Worm (Caenorhabditis elegans) whole organism, L1 larva: ENCODE data around the gene R05G9.5.

Experiments used
- C04F5.9 ChIP-seq: sonication (generic microtip); optimal IDR thresholded peaks from 2 replicates; lab custom pipeline; 2016; ENCODE audit warnings: missing genetic modification characterization, missing compliant biosample characterization
- C34B4.2 ChIP-seq: sonication (generic microtip); optimal IDR thresholded peaks from 2 replicates; lab custom pipeline; 2017; ENCODE audit warnings: mild to moderate bottlenecking, missing genetic modification characterization, missing compliant biosample characterization
- F16B12.6 ChIP-seq: fragments of 150-350 bp; optimal IDR thresholded peaks from 2 replicates; lab custom pipeline; 2014; ENCODE audit warnings: missing biosample characterization, missing genetic modification characterization
- Y116A8C.19 ChIP-seq: sonication (generic microtip); optimal IDR thresholded peaks from 2 replicates; lab custom pipeline; 2016; ENCODE audit warnings: missing compliant biosample characterization, missing genetic modification characterization, borderline replicate concordance
- ama-1 ChIP-seq: fragments of 150-350 bp; optimal IDR thresholded peaks from 2 replicates; lab custom pipeline; 2014
- ceh-63 ChIP-seq: fragments of 200-800 bp; sonication (Bioruptor generic); optimal IDR thresholded peaks from 2 replicates; lab custom pipeline; 2018; ENCODE audit warnings: mild to moderate bottlenecking, missing genetic modification characterization, missing compliant biosample characterization
- ceh-8 ChIP-seq: fragments of 200-800 bp; sonication (Bioruptor generic); optimal IDR thresholded peaks from 2 replicates; lab custom pipeline; 2018; ENCODE audit warnings: mild to moderate bottlenecking, missing genetic modification characterization, moderate library complexity, missing compliant biosample characterization
- ceh-90 ChIP-seq: sonication (generic microtip); optimal IDR thresholded peaks from 2 replicates; lab custom pipeline; 2016; ENCODE audit warnings: missing genetic modification characterization, missing compliant biosample characterization
- dsc-1 ChIP-seq: sonication (generic microtip); optimal IDR thresholded peaks from 2 replicates; lab custom pipeline; 2016; ENCODE audit warnings: mild to moderate bottlenecking, missing genetic modification characterization, missing compliant biosample characterization
- efl-1 ChIP-seq, 4 experiments: fragments of 150-350 bp; optimal IDR thresholded peaks in 3 of 4; peaks in 1 of 4; 1 replicate in 1 of 4; 2 replicates in 3 of 4; lab custom pipeline; 2014; ENCODE audit warnings: missing biosample characterization in 2 of 4, missing genetic modification characterization in 2 of 4, missing genetic modification reagents in 2 of 4
- efl-3 ChIP-seq: fragments of 200-800 bp; sonication (Bioruptor generic); optimal IDR thresholded peaks from 2 replicates; lab custom pipeline; 2018; ENCODE audit warnings: mild to moderate bottlenecking, missing genetic modification characterization, missing compliant biosample characterization
- egl-13 ChIP-seq: sonication (generic microtip); optimal IDR thresholded peaks from 2 replicates; lab custom pipeline; 2016; ENCODE audit warnings: missing genotype, missing genetic modification reagents, missing genetic modification characterization, missing compliant biosample characterization
- egl-27 ChIP-seq, 2 experiments: fragments of 150-350 bp in 1 of 2; sonication (generic microtip); optimal IDR thresholded peaks; 3 replicates each; lab custom pipeline; 2017 to 2018; ENCODE audit warnings: missing biosample characterization in 2 of 2, missing genetic modification characterization in 2 of 2, missing genetic modification reagents in 2 of 2
- elt-2 ChIP-seq: sonication (generic microtip); optimal IDR thresholded peaks from 2 replicates; lab custom pipeline; 2016; ENCODE audit warnings: missing genetic modification characterization, mild to moderate bottlenecking, inconsistent platforms, missing compliant biosample characterization, missing genetic modification reagents
- ets-5 ChIP-seq: fragments of 200-800 bp; sonication (Bioruptor generic); IDR thresholded peaks from 2 replicates; pipeline ENCODE4 v1.3.6; 2022; ENCODE audit warnings: missing genetic modification characterization, missing compliant biosample characterization
- fkh-4 ChIP-seq: sonication (generic microtip); optimal IDR thresholded peaks from 2 replicates; lab custom pipeline; 2016; ENCODE audit warnings: missing compliant biosample characterization, missing genetic modification characterization, borderline replicate concordance
- hlh-4 ChIP-seq: sonication (generic microtip); optimal IDR thresholded peaks from 2 replicates; lab custom pipeline; 2016; ENCODE audit warnings: mild to moderate bottlenecking, missing genetic modification characterization, missing compliant biosample characterization
- hpl-2 ChIP-seq: fragments of 150-350 bp; optimal IDR thresholded peaks from 2 replicates; lab custom pipeline; 2014; ENCODE audit warnings: missing biosample characterization, missing genetic modification reagents, missing genetic modification characterization
- isw-1 ChIP-seq: fragments of 200-800 bp; sonication (Bioruptor generic); IDR thresholded peaks from 2 replicates; pipeline ENCODE4 v1.3.6; 2022; ENCODE audit warnings: missing genetic modification characterization, missing compliant biosample characterization
- jun-1 ChIP-seq: fragments of 150-350 bp; optimal IDR thresholded peaks from 2 replicates; lab custom pipeline; 2014; ENCODE audit warnings: missing biosample characterization, missing genetic modification reagents, missing genetic modification characterization
- lin-15B ChIP-seq: fragments of 150-350 bp; sonication (generic microtip); optimal IDR thresholded peaks from 3 replicates; lab custom pipeline; 2014; ENCODE audit warnings: missing biosample characterization, missing genetic modification characterization
- lin-35 ChIP-seq, 2 experiments: fragments of 150-350 bp; optimal IDR thresholded peaks; 2 replicates each; lab custom pipeline; 2014; ENCODE audit warnings: missing biosample characterization in 2 of 2, missing genetic modification characterization in 2 of 2, missing genetic modification reagents in 2 of 2
- lin-39 ChIP-seq: fragments of 150-350 bp; optimal IDR thresholded peaks from 2 replicates; lab custom pipeline; 2014; ENCODE audit warnings: missing biosample characterization, missing genetic modification reagents, missing genetic modification characterization
- mdl-1 ChIP-seq, 2 experiments: fragments of 150-350 bp; optimal IDR thresholded peaks; 2 replicates each; lab custom pipeline; 2014 to 2017; ENCODE audit warnings: missing biosample characterization in 2 of 2, missing genetic modification characterization in 2 of 2, inconsistent platforms in 1 of 2
- mef-2 ChIP-seq: fragments of 150-350 bp; optimal IDR thresholded peaks from 2 replicates; lab custom pipeline; 2014; ENCODE audit warnings: missing biosample characterization, missing genetic modification characterization
- mep-1 ChIP-seq: fragments of 150-350 bp; optimal IDR thresholded peaks from 2 replicates; lab custom pipeline; 2014; ENCODE audit warnings: missing biosample characterization, missing genetic modification characterization
- nhr-12 ChIP-seq: sonication (generic microtip); optimal IDR thresholded peaks from 2 replicates; lab custom pipeline; 2017; ENCODE audit warnings: missing biosample characterization, missing genetic modification characterization
- nhr-20 ChIP-seq: sonication (generic microtip); optimal IDR thresholded peaks from 2 replicates; lab custom pipeline; 2016; ENCODE audit warnings: mild to moderate bottlenecking, missing genetic modification characterization, missing compliant biosample characterization
- nhr-237 ChIP-seq: fragments of 150-350 bp; optimal IDR thresholded peaks from 2 replicates; lab custom pipeline; 2014; ENCODE audit warnings: missing biosample characterization, missing genetic modification characterization
- nhr-47 ChIP-seq: sonication (generic microtip); optimal IDR thresholded peaks from 2 replicates; lab custom pipeline; 2016; ENCODE audit warnings: mild to moderate bottlenecking, missing genetic modification characterization, moderate library complexity, missing compliant biosample characterization
- nhr-77 ChIP-seq: fragments of 150-350 bp; optimal IDR thresholded peaks from 2 replicates; lab custom pipeline; 2014; ENCODE audit warnings: missing biosample characterization, missing genetic modification characterization
- nhr-90 ChIP-seq: sonication (generic microtip); optimal IDR thresholded peaks from 2 replicates; lab custom pipeline; 2016; ENCODE audit warnings: mild to moderate bottlenecking, missing genetic modification characterization, missing compliant biosample characterization; ENCODE audit not compliant: poor library complexity
- pag-3 ChIP-seq: sonication (generic microtip); optimal IDR thresholded peaks from 2 replicates; lab custom pipeline; 2017; ENCODE audit warnings: missing genetic modification characterization, mild to moderate bottlenecking, missing compliant biosample characterization, antibody characterized with exemption, borderline replicate concordance; ENCODE audit not compliant: insufficient read depth
- rnt-1 ChIP-seq: sonication (generic microtip); optimal IDR thresholded peaks from 2 replicates; lab custom pipeline; 2016; ENCODE audit warnings: mild to moderate bottlenecking, missing genetic modification characterization, moderate library complexity, missing compliant biosample characterization
- snpc-4 ChIP-seq: fragments of 150-350 bp; optimal IDR thresholded peaks from 2 replicates; lab custom pipeline; 2014; ENCODE audit warnings: missing biosample characterization, missing genetic modification characterization
- snu-23 ChIP-seq: sonication (generic microtip); optimal IDR thresholded peaks from 2 replicates; lab custom pipeline; 2016; ENCODE audit warnings: missing genetic modification characterization, missing compliant biosample characterization
- sox-4 ChIP-seq: sonication (generic microtip); optimal IDR thresholded peaks from 2 replicates; lab custom pipeline; 2016; ENCODE audit warnings: missing genetic modification characterization, missing compliant biosample characterization
- sptf-1 ChIP-seq: fragments of 150-350 bp; optimal IDR thresholded peaks from 2 replicates; lab custom pipeline; 2014; ENCODE audit warnings: missing biosample characterization, missing genetic modification characterization
- sup-37 ChIP-seq: fragments of 200-800 bp; sonication (Bioruptor generic); optimal IDR thresholded peaks from 2 replicates; lab custom pipeline; 2018; ENCODE audit warnings: mild to moderate bottlenecking, missing genetic modification characterization, missing compliant biosample characterization
- unc-86 ChIP-seq: sonication (generic microtip); optimal IDR thresholded peaks from 2 replicates; lab custom pipeline; 2016; ENCODE audit warnings: missing genetic modification characterization, missing compliant biosample characterization
- unc-98 ChIP-seq: fragments of 200-800 bp; sonication (Bioruptor generic); IDR thresholded peaks from 2 replicates; pipeline ENCODE4 v1.3.6; 2022; ENCODE audit warnings: missing genetic modification characterization, missing compliant biosample characterization
- ztf-4 ChIP-seq: fragments of 150-350 bp; optimal IDR thresholded peaks from 2 replicates; lab custom pipeline; 2014; ENCODE audit warnings: missing biosample characterization, missing genetic modification characterization

R05G9.5 gene

DNA sequence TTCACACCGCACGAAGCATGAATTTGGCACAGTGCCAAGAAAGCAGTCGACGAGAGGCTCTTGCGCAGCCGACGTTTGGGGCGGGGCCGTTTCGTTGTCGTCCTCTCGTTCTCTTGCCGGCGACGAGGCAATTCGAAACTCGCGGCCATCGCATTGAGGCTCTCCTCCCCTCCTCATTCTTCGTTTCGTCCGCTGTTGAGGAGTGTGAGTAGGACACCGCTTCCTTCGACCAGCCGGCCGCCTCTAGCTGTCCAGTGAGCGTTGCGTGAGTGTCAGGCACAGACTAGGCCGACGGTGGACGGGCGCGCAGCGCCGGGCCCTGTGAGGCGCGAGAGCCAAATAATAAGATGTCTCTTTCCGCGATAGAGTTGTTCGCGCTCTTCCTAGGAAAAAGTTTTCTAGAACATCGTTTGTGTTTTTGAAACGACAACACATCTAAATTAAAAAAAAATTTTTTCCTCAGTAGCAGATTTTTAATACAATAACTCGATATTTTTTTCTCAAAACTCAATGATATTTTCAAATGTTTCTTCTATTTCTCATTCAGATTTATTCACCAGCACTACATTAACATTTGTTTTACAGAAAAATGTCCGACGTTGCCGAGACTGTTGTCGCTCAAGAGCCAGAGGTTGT is 8.1 kb downstream of the R05G9.5 start, which contains the start of the genes T28D9.11 and T28D9.1 (continued):
- TF ChIP-seq mep-1 (tag; lab: Kevin White, UChicago) (peak; percentile 30), nhr-237 (tag; lab: Kevin White, UChicago) (no peak), hpl-2 (GFP tag; lab: Kevin White, UChicago) (no peak), nhr-12 (tag; lab: Kevin White, UChicago) (no peak), snu-23 (GFP tag; lab: Kevin White, UChicago) (peak; percentile 32), hlh-4 (tag; lab: Kevin White, UChicago) (no peak), mdl-1 (tag; optimal IDR thresholded peaks at IDR 0.05; lab: Kevin White, UChicago) (no peak), dsc-1 (tag; lab: Kevin White, UChicago) (peak; percentile 18), nhr-90 (tag; lab: Kevin White, UChicago) (no peak), elt-2 (tag; lab: Kevin White, UChicago) (no peak), ama-1 (lab: Kevin White, UChicago) (peak; percentile 59), C04F5.9 (tag; lab: Kevin White, UChicago) (no peak), efl-3 (GFP tag; lab: Kevin White, UChicago) (no peak), unc-86 (tag; lab: Kevin White, UChicago) (peak; percentile 53), efl-1 (optimal IDR thresholded peaks at IDR 0.05; lab: Kevin White, UChicago) (peak; percentile 38 to 55), efl-1 (GFP tag; optimal IDR thresholded peaks at IDR 0.05 in 1 of 2; lab: Kevin White, UChicago) (peak in 1 of 2 experiments; percentile 32), lin-39 (no peak), lin-35 (GFP tag; optimal IDR thresholded peaks at IDR 0.05; lab: Kevin White, UChicago) (peak in 1 of 2 experiments; percentile 56), nhr-47 (tag; lab: Kevin White, UChicago) (peak; percentile 56), ztf-4 (peak; percentile 23), sox-4 (no peak), Y116A8C.19 (tag; lab: Kevin White, UChicago) (no peak), ceh-8 (GFP tag; lab: Kevin White, UChicago) (no peak), ceh-63 (GFP tag; lab: Kevin White, UChicago) (no peak), pag-3 (tag; lab: Kevin White, UChicago) (no peak), snpc-4 (tag; lab: Kevin White, UChicago) (peak; percentile 80), nhr-20 (tag; lab: Kevin White, UChicago) (peak; percentile 32), mef-2 (tag; lab: Kevin White, UChicago) (no peak), jun-1 (tag; lab: Kevin White, UChicago) (no peak), lin-15B (tag; lab: Kevin White, UChicago) (no peak), rnt-1 (tag; lab: Kevin White, UChicago) (peak; percentile 58), unc-98 (GFP tag; lab: Robert Waterston, UW) (no peak), fkh-4 (no peak)
- TF ChIP-seq, all 84 proteins: peak for 30

DNA sequence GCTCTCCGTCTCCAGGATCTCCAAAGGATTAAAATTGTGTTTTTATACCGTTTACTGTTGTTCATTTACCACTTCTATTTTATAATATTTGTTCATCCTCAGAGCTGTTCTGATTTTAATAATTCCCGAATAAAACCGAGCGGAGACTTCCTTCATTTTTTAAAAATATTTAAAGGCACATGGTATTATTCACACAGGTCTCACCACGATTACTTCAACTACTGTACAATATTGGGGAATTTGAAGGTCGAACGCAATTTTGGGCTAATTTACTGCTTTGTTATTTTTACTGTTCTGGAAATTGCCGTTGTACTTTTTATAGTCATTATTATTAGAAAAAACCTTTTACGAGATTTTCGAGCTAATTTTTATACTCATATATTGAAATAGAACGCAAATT is 8.9 kb downstream of the R05G9.5 start:
- TF ChIP-seq ceh-63 (GFP tag; lab: Kevin White, UChicago) = no peak
- TF ChIP-seq nhr-77 (tag; lab: Kevin White, UChicago) = no peak
- no peak for TF ChIP-seq isw-1 (GFP tag; lab: Robert Waterston, UW)
- no peak for TF ChIP-seq F16B12.6 (tag; lab: Kevin White, UChicago)
- TF ChIP-seq C34B4.2 = no peak
- TF ChIP-seq ets-5 (GFP tag; lab: Robert Waterston, UW) = no peak
- no peak for TF ChIP-seq nhr-20 (tag; lab: Kevin White, UChicago)
- no peak for TF ChIP-seq egl-27 (tag; optimal IDR thresholded peaks at IDR 0.05; lab: Kevin White, UChicago)
- TF ChIP-seq egl-13 (tag; lab: Kevin White, UChicago) = no peak
- TF ChIP-seq sptf-1 (tag; lab: Kevin White, UChicago) = no peak
- no peak for TF ChIP-seq ceh-90 (tag; lab: Kevin White, UChicago)
- TF ChIP-seq lin-15B (tag; lab: Kevin White, UChicago) = no peak
- no peak for TF ChIP-seq sup-37 (GFP tag; lab: Kevin White, UChicago)
- TF ChIP-seq, all 84 proteins: peak for 0
